Worm (Caenorhabditis elegans) whole organism, early embryonic: ENCODE data around the gene ttc-4.

ENCODE experiments used
- B0310.2 ChIP-seq: sonication (generic microtip); optimal IDR thresholded peaks from 2 replicates; lab custom pipeline; 2016; ENCODE audit warnings: mild to moderate bottlenecking, missing genetic modification characterization, missing compliant biosample characterization
- F13C5.2 ChIP-seq: sonication (generic microtip); optimal IDR thresholded peaks from 2 replicates; lab custom pipeline; 2017; ENCODE audit warnings: mild to moderate bottlenecking, missing genetic modification characterization, inconsistent platforms, missing compliant biosample characterization
- aly-1 ChIP-seq: sonication (generic microtip); optimal IDR thresholded peaks from 2 replicates; lab custom pipeline; 2016; ENCODE audit warnings: missing genetic modification characterization, missing compliant biosample characterization
- ama-1 ChIP-seq: fragments of 150-350 bp; optimal IDR thresholded peaks from 2 replicates; lab custom pipeline; 2014
- ceh-13 ChIP-seq: fragments of 200-800 bp; sonication (Bioruptor generic); optimal IDR thresholded peaks from 2 replicates; lab custom pipeline; 2018; ENCODE audit warnings: mild to moderate bottlenecking, missing genetic modification characterization, missing compliant biosample characterization
- ceh-36 ChIP-seq: sonication (generic microtip); optimal IDR thresholded peaks from 2 replicates; lab custom pipeline; 2016; ENCODE audit warnings: missing genetic modification characterization, inconsistent platforms, missing compliant biosample characterization
- ets-7 ChIP-seq: sonication (generic microtip); optimal IDR thresholded peaks from 2 replicates; lab custom pipeline; 2016; ENCODE audit warnings: missing genotype, missing genetic modification characterization, missing compliant biosample characterization
- flt-1 ChIP-seq: fragments of 200-800 bp; sonication (Bioruptor generic); IDR thresholded peaks from 2 replicates; pipeline ENCODE4 v1.3.6; 2022; ENCODE audit warnings: missing genetic modification characterization, missing compliant biosample characterization
- hmbx-1 ChIP-seq: sonication (generic microtip); optimal IDR thresholded peaks from 2 replicates; lab custom pipeline; 2016; ENCODE audit warnings: mild to moderate bottlenecking, missing genetic modification characterization, missing compliant biosample characterization
- hmg-4 ChIP-seq: fragments of 200-800 bp; sonication (Bioruptor generic); optimal IDR thresholded peaks from 2 replicates; lab custom pipeline; 2018; ENCODE audit warnings: mild to moderate bottlenecking, missing genetic modification characterization, missing compliant biosample characterization
- hnd-1 ChIP-seq: sonication (generic microtip); optimal IDR thresholded peaks from 2 replicates; lab custom pipeline; 2016; ENCODE audit warnings: missing genetic modification characterization, missing compliant biosample characterization
- pes-1 ChIP-seq: fragments of 200-800 bp; sonication (Bioruptor generic); IDR thresholded peaks from 2 replicates; pipeline ENCODE4 v1.3.6; 2022; ENCODE audit warnings: missing genetic modification reagents, missing genetic modification characterization, missing compliant biosample characterization
- scrt-1 ChIP-seq: fragments of 200-800 bp; sonication (Bioruptor generic); IDR thresholded peaks from 2 replicates; pipeline ENCODE4 v1.3.6; 2022; ENCODE audit warnings: missing genetic modification characterization, missing compliant biosample characterization
- sea-1 ChIP-seq: fragments of 200-800 bp; sonication (Bioruptor generic); conservative IDR thresholded peaks from 2 replicates; pipeline ENCODE4 v1.3.6; 2022; ENCODE audit warnings: missing genetic modification characterization, missing compliant biosample characterization
- tbx-11 ChIP-seq: fragments of 200-800 bp; sonication (Bioruptor generic); IDR thresholded peaks from 2 replicates; pipeline ENCODE4 v1.3.6; 2022; ENCODE audit warnings: missing genetic modification characterization, missing compliant biosample characterization
- tbx-37 ChIP-seq: fragments of 200-800 bp; sonication (Bioruptor generic); conservative IDR thresholded peaks from 2 replicates; pipeline ENCODE4 v1.3.6; 2022; ENCODE audit warnings: missing genetic modification reagents, missing genetic modification characterization, missing compliant biosample characterization
- tra-4 ChIP-seq: sonication (generic microtip); optimal IDR thresholded peaks from 2 replicates; lab custom pipeline; 2017; ENCODE audit warnings: missing genetic modification characterization, missing compliant biosample characterization

The ttc-4 gene

DNA sequence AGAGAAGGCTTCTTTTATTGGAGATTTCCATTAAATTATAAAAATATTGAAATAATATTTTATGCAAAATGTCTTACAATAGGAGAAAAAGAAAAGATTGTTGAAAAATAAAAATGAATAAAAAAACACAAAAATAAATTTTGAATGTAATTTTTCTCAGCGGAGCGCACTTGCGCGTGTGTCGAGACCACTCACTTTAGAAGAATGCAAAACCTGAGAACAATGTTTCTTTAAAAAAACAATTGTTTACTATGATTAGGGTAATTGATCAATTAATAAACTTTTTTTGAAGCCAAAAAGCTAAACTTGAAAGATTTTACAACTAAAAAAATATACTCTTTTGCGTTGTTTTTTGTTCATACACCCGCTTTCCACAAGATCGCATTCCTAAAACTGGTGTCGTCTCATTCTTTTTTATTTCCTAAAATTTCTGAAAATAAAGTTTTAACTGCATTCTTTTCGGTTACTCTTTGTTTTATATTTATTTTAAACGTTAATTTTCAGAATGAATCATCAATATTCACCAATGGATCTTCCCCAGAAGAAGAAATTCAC is at the start of gene ttc-4:
ttc-4 (plus strand) TSS at position 505 of the 555 bp plus-strand sequence.
- TF ChIP-seq ama-1 (lab: Kevin White, UChicago), result no peak
- no peak for TF ChIP-seq tbx-37 (GFP tag; lab: Robert Waterston, UW)
- TF ChIP-seq F13C5.2 (tag; lab: Kevin White, UChicago), result no peak
- TF ChIP-seq ets-7, result peak; percentile 19
- no peak for TF ChIP-seq tbx-11 (GFP tag; lab: Robert Waterston, UW)
- TF ChIP-seq pes-1 (GFP tag; lab: Robert Waterston, UW), result peak; percentile 56

- TF ChIP-seq hnd-1 (tag; lab: Kevin White, UChicago) (no peak), ets-7 (no peak), aly-1 (tag; lab: Kevin White, UChicago) (no peak), tra-4 (tag; lab: Kevin White, UChicago) (no peak), ceh-13 (no peak), hmbx-1 (no peak), tbx-11 (GFP tag; lab: Robert Waterston, UW) (no peak), F13C5.2 (tag; lab: Kevin White, UChicago) (no peak)
Measured at ce11 chrII:5544764-5545163, 49.8 kb upstream of the ttc-4 start, which contains the start of gene ins-13. Gene ins-13, minus strand, starts transcription at chrII:5544864.

- no peak for TF ChIP-seq ceh-13
- TF ChIP-seq ets-7, result no peak
- no peak for TF ChIP-seq tra-4 (tag; lab: Kevin White, UChicago)
- TF ChIP-seq pes-1 (GFP tag; lab: Robert Waterston, UW), result no peak
- TF ChIP-seq B0310.2, result no peak
- no peak for TF ChIP-seq tbx-11 (GFP tag; lab: Robert Waterston, UW)
- no peak for TF ChIP-seq aly-1 (tag; lab: Kevin White, UChicago)
- TF ChIP-seq F13C5.2 (tag; lab: Kevin White, UChicago), result no peak
- no peak for TF ChIP-seq flt-1
- TF ChIP-seq hnd-1 (tag; lab: Kevin White, UChicago), result no peak
- TF ChIP-seq ama-1 (lab: Kevin White, UChicago), result no peak
- no peak for TF ChIP-seq scrt-1 (GFP tag; lab: Robert Waterston, UW)
- no peak for TF ChIP-seq tbx-37 (GFP tag; lab: Robert Waterston, UW)
- no peak for TF ChIP-seq hmg-4
- TF ChIP-seq ceh-36, result no peak
Measured at ce11 chrII:5547442-5547894, 47.0 kb upstream of the ttc-4 start, which contains the start of gene acdh-2. Gene acdh-2, minus strand, starts transcription at chrII:5547492.

DNA sequence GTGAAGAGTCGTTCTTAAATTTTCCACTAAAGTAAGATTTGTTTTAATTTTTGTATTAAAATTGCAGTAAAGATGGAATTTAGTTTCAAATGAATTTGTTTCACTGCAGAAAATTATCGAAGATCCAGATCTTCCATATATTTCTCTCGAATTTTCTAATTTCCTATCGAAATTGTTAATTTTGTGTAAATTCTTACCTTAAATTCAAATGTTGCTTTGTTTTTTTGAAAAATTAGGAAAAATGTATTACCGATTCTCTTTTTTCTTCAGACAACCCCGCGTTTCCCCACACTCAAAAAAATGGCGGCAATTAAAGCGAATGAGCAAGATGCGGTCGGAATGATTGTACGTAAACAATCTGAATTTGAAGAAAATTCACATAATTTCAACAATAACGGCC is 44.8 kb upstream of the ttc-4 start, which contains the start of gene C17C3.6:
C17C3.6 (plus strand) TSS at position 301 of the 400 bp plus-strand sequence.
- TF ChIP-seq scrt-1 (GFP tag; lab: Robert Waterston, UW) (no peak), ets-7 (no peak), tbx-37 (GFP tag; lab: Robert Waterston, UW) (no peak), ceh-36 (no peak)

ce11 chrII:5551517-5551916 is 43.0 kb upstream of the ttc-4 start, which contains the start of gene C17C3.5:
Gene C17C3.5, plus strand, starts transcription at chrII:5551817.
- TF ChIP-seq tra-4 (tag; lab: Kevin White, UChicago), result no peak
- no peak for TF ChIP-seq scrt-1 (GFP tag; lab: Robert Waterston, UW)
- TF ChIP-seq sea-1 (GFP tag; lab: Robert Waterston, UW), result no peak
- no peak for TF ChIP-seq B0310.2
- no peak for TF ChIP-seq hnd-1 (tag; lab: Kevin White, UChicago)
- TF ChIP-seq pes-1 (GFP tag; lab: Robert Waterston, UW), result no peak
- no peak for TF ChIP-seq tbx-11 (GFP tag; lab: Robert Waterston, UW)
- TF ChIP-seq hmbx-1, result no peak
- TF ChIP-seq tbx-37 (GFP tag; lab: Robert Waterston, UW), result no peak
- TF ChIP-seq ama-1 (lab: Kevin White, UChicago), result no peak
- TF ChIP-seq ets-7, result no peak
- no peak for TF ChIP-seq ceh-36
- no peak for TF ChIP-seq hmg-4
- no peak for TF ChIP-seq ceh-13
- no peak for TF ChIP-seq F13C5.2 (tag; lab: Kevin White, UChicago)
- TF ChIP-seq aly-1 (tag; lab: Kevin White, UChicago), result no peak
- TF ChIP-seq flt-1, result no peak

- TF ChIP-seq tbx-37 (GFP tag; lab: Robert Waterston, UW) (no peak), hmg-4 (no peak), aly-1 (tag; lab: Kevin White, UChicago) (no peak), sea-1 (GFP tag; lab: Robert Waterston, UW) (no peak), pes-1 (GFP tag; lab: Robert Waterston, UW) (no peak), scrt-1 (GFP tag; lab: Robert Waterston, UW) (no peak), ama-1 (lab: Kevin White, UChicago) (no peak), flt-1 (no peak), ceh-13 (no peak), B0310.2 (no peak)
Measured at ce11 chrII:5553531-5553930, 41.0 kb upstream of the ttc-4 start.

DNA sequence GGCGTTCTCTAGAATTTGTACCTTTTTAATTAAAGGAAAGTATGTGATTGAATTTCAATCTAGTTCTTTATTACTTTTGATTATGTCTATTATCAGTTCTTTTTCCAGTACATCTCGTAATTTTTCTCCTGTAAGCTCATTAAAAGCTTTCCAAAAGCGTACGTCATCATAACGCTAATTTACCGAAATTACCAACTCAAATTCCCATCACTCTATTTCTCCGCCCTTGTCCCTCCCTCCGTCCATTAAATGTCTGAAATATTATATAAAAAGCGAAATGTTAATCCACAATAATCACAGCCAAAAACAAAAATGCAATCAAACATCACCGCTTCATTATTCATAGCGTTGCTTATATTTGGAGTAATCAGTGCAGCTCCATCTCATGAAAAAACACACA is 40.2 kb upstream of the ttc-4 start, which contains the start of gene ins-12:
ins-12 (plus strand) TSS at position 301 of the 400 bp plus-strand sequence.
- no peak for TF ChIP-seq ets-7
- TF ChIP-seq tbx-11 (GFP tag; lab: Robert Waterston, UW), result no peak
- TF ChIP-seq F13C5.2 (tag; lab: Kevin White, UChicago), result no peak
- no peak for TF ChIP-seq hmbx-1
- no peak for TF ChIP-seq flt-1
- no peak for TF ChIP-seq ama-1 (lab: Kevin White, UChicago)
- no peak for TF ChIP-seq hmg-4

- no peak for TF ChIP-seq B0310.2
- TF ChIP-seq tbx-11 (GFP tag; lab: Robert Waterston, UW), result no peak
- no peak for TF ChIP-seq ets-7
- no peak for TF ChIP-seq sea-1 (GFP tag; lab: Robert Waterston, UW)
Measured at ce11 chrII:5554788-5555187, 39.7 kb upstream of the ttc-4 start.
